Worm (Caenorhabditis elegans) whole organism, L4 larva: ENCODE data around the gene nhr-51.

ENCODE experiments used
- D1046.2 ChIP-seq: fragments of 200-800 bp; sonication (Bioruptor generic); IDR thresholded peaks from 2 replicates; pipeline ENCODE4 v1.3.6; 2022; ENCODE audit warnings: missing genetic modification characterization, missing compliant biosample characterization
- F44E2.7 ChIP-seq: fragments of 200-800 bp; sonication (Bioruptor generic); IDR thresholded peaks from 2 replicates; pipeline ENCODE4 v2.1.2; 2022; ENCODE audit warnings: missing genetic modification characterization, missing compliant biosample characterization
- F49E8.2 ChIP-seq: sonication (generic microtip); optimal IDR thresholded peaks from 2 replicates; lab custom pipeline; 2016; ENCODE audit warnings: missing compliant biosample characterization, mild to moderate bottlenecking, missing genetic modification characterization, borderline replicate concordance
- Y105C5A.15 ChIP-seq: fragments of 200-800 bp; sonication (Bioruptor generic); IDR thresholded peaks from 2 replicates; pipeline ENCODE4 v1.3.6; 2022; ENCODE audit warnings: missing genetic modification characterization, missing compliant biosample characterization
- Y5F2A.4 ChIP-seq: fragments of 200-800 bp; sonication (Bioruptor generic); optimal IDR thresholded peaks from 2 replicates; lab custom pipeline; 2018; ENCODE audit warnings: mild to moderate bottlenecking, missing genetic modification characterization, missing compliant biosample characterization
- Y75B8A.6 ChIP-seq: fragments of 200-800 bp; sonication (Bioruptor generic); IDR thresholded peaks from 2 replicates; pipeline ENCODE4 v1.3.6; 2022; ENCODE audit warnings: missing genetic modification reagents, missing genetic modification characterization, missing compliant biosample characterization
- aha-1 ChIP-seq: fragments of 150-350 bp; peaks from one replicate; lab custom pipeline; 2014; ENCODE audit warnings: missing biosample characterization, missing genetic modification characterization
- aly-2 ChIP-seq: sonication (generic microtip); optimal IDR thresholded peaks from 2 replicates; lab custom pipeline; 2018; ENCODE audit warnings: missing biosample characterization, missing genetic modification characterization
- ceh-32 ChIP-seq: sonication (generic microtip); optimal IDR thresholded peaks from 2 replicates; lab custom pipeline; 2016; ENCODE audit warnings: mild to moderate bottlenecking, missing genetic modification characterization, missing compliant biosample characterization; ENCODE audit not compliant: poor library complexity
- ceh-44 ChIP-seq: fragments of 200-800 bp; sonication (Bioruptor generic); IDR thresholded peaks from 2 replicates; pipeline ENCODE4 v1.3.6; 2022; ENCODE audit warnings: missing genetic modification reagents, missing genetic modification characterization, missing compliant biosample characterization
- ces-1 ChIP-seq: fragments of 150-350 bp; sonication (generic microtip); optimal IDR thresholded peaks from 4 replicates; lab custom pipeline; 2014; ENCODE audit warnings: missing biosample characterization, missing genetic modification reagents, missing genetic modification characterization
- cey-2 ChIP-seq: sonication (generic microtip); optimal IDR thresholded peaks from 3 replicates; lab custom pipeline; 2017; ENCODE audit warnings: missing genetic modification characterization, mild to moderate bottlenecking, missing compliant biosample characterization, antibody characterized with exemption, borderline replicate concordance; ENCODE audit not compliant: insufficient read depth
- daf-19 ChIP-seq: fragments of 200-800 bp; sonication (Bioruptor generic); conservative IDR thresholded peaks from 2 replicates; pipeline ENCODE4 v1.3.6; 2022; ENCODE audit warnings: missing genetic modification characterization, missing compliant biosample characterization
- dmd-6 ChIP-seq: fragments of 200-800 bp; sonication (Bioruptor generic); IDR thresholded peaks from 2 replicates; pipeline ENCODE4 v1.3.6; 2022; ENCODE audit warnings: missing genetic modification reagents, missing genetic modification characterization, missing compliant biosample characterization
- egl-27 ChIP-seq: sonication (generic microtip); optimal IDR thresholded peaks from 3 replicates; lab custom pipeline; 2017; ENCODE audit warnings: missing biosample characterization, missing genetic modification reagents, missing genetic modification characterization
- gei-8 ChIP-seq: fragments of 200-800 bp; sonication (Bioruptor generic); optimal IDR thresholded peaks from 2 replicates; lab custom pipeline; 2018; ENCODE audit warnings: mild to moderate bottlenecking, missing genetic modification characterization, missing compliant biosample characterization
- hmg-1.1 ChIP-seq: fragments of 200-800 bp; sonication (Bioruptor generic); IDR thresholded peaks from 2 replicates; pipeline ENCODE4 v1.3.6; 2022; ENCODE audit warnings: missing genetic modification reagents, missing genetic modification characterization, missing compliant biosample characterization
- jun-1 ChIP-seq: fragments of 150-350 bp; optimal IDR thresholded peaks from 2 replicates; lab custom pipeline; 2014; ENCODE audit warnings: missing biosample characterization, missing genetic modification reagents, missing genetic modification characterization
- lin-15B ChIP-seq: fragments of 150-350 bp; sonication (generic microtip); optimal IDR thresholded peaks from 3 replicates; lab custom pipeline; 2014; ENCODE audit warnings: missing biosample characterization, missing genetic modification characterization
- lin-38 ChIP-seq: fragments of 200-800 bp; sonication (Bioruptor generic); IDR thresholded peaks from 2 replicates; pipeline ENCODE4 v1.3.6; 2022; ENCODE audit warnings: missing genetic modification reagents, missing genetic modification characterization, missing compliant biosample characterization
- lsy-2 ChIP-seq, 2 experiments: fragments of 150-350 bp in 1 of 2; sonication (generic microtip) in 1 of 2; optimal IDR thresholded peaks; 2 replicates each; lab custom pipeline; 2014 to 2017; ENCODE audit warnings: missing biosample characterization in 2 of 2, missing genetic modification characterization in 2 of 2
- madf-5 ChIP-seq, 2 experiments: fragments of 200-800 bp; sonication (Bioruptor generic); IDR thresholded peaks; 2 replicates each; pipeline ENCODE4 v1.3.6; 2022; ENCODE audit warnings: missing compliant biosample characterization in 2 of 2, missing genetic modification characterization in 2 of 2
- mdt-29 ChIP-seq: fragments of 200-800 bp; sonication (Bioruptor generic); IDR thresholded peaks from 2 replicates; pipeline ENCODE4 v1.3.6; 2022; ENCODE audit warnings: missing genetic modification reagents, missing genetic modification characterization, missing compliant biosample characterization
- nhr-102 ChIP-seq: sonication (generic microtip); optimal IDR thresholded peaks from 2 replicates; lab custom pipeline; 2016; ENCODE audit warnings: mild to moderate bottlenecking, missing genetic modification characterization, moderate library complexity, missing compliant biosample characterization
- nhr-111 ChIP-seq: fragments of 200-800 bp; sonication (Bioruptor generic); optimal IDR thresholded peaks from 2 replicates; lab custom pipeline; 2018; ENCODE audit warnings: mild to moderate bottlenecking, missing genetic modification characterization, missing compliant biosample characterization
- nhr-237 ChIP-seq: sonication (generic microtip); optimal IDR thresholded peaks from 2 replicates; lab custom pipeline; 2017; ENCODE audit warnings: missing biosample characterization, missing genetic modification characterization
- nhr-28 ChIP-seq: fragments of 150-350 bp; optimal IDR thresholded peaks from 2 replicates; lab custom pipeline; 2014; ENCODE audit warnings: missing biosample characterization, missing genetic modification characterization
- nhr-42 ChIP-seq: fragments of 200-800 bp; sonication (Bioruptor generic); IDR thresholded peaks from 2 replicates; pipeline ENCODE4 v1.3.6; 2022; ENCODE audit warnings: missing genetic modification characterization, missing compliant biosample characterization
- nhr-48 ChIP-seq: sonication (generic microtip); optimal IDR thresholded peaks from 2 replicates; lab custom pipeline; 2016; ENCODE audit warnings: mild to moderate bottlenecking, missing genetic modification characterization, missing compliant biosample characterization
- pqm-1 ChIP-seq: sonication (generic microtip); optimal IDR thresholded peaks from 2 replicates; lab custom pipeline; 2017; ENCODE audit warnings: missing biosample characterization, missing genetic modification characterization
- set-16 ChIP-seq: fragments of 200-800 bp; sonication (Bioruptor generic); IDR thresholded peaks from 2 replicates; pipeline ENCODE4 v1.3.6; 2022; ENCODE audit warnings: missing genetic modification reagents, missing genetic modification characterization, missing compliant biosample characterization
- skn-1 ChIP-seq: fragments of 150-350 bp; optimal IDR thresholded peaks from 2 replicates; lab custom pipeline; 2014; ENCODE audit warnings: missing biosample characterization, missing genetic modification characterization
- snpc-1.2 ChIP-seq: fragments of 200-800 bp; sonication (Bioruptor generic); IDR thresholded peaks from 2 replicates; pipeline ENCODE4 v1.3.6; 2022; ENCODE audit warnings: missing genetic modification reagents, missing genetic modification characterization, missing compliant biosample characterization
- snpc-4 ChIP-seq: fragments of 150-350 bp; optimal IDR thresholded peaks from 2 replicates; lab custom pipeline; 2014; ENCODE audit warnings: missing biosample characterization, missing genetic modification characterization
- spr-1 ChIP-seq: sonication (generic microtip); optimal IDR thresholded peaks from 2 replicates; lab custom pipeline; 2016; ENCODE audit warnings: mild to moderate bottlenecking, missing genetic modification characterization, missing compliant biosample characterization
- spr-3 ChIP-seq: fragments of 200-800 bp; sonication (Bioruptor generic); optimal IDR thresholded peaks from 2 replicates; lab custom pipeline; 2018; ENCODE audit warnings: mild to moderate bottlenecking, missing genetic modification characterization, missing compliant biosample characterization
- unc-39 ChIP-seq: sonication (generic microtip); optimal IDR thresholded peaks from 2 replicates; lab custom pipeline; 2017; ENCODE audit warnings: missing biosample characterization, missing genetic modification characterization
- unc-62 ChIP-seq, 3 experiments: fragments of 150-350 bp in 1 of 3; sonication (generic microtip); optimal IDR thresholded peaks in 2 of 3; peaks in 1 of 3; 1 replicate in 1 of 3; 2 replicates in 2 of 3; lab custom pipeline; 2014 to 2017; ENCODE audit warnings: missing biosample characterization in 3 of 3, missing genetic modification characterization in 3 of 3, missing genetic modification reagents in 3 of 3, missing genotype in 1 of 3
- vab-7 ChIP-seq: fragments of 200-800 bp; sonication (Bioruptor generic); IDR thresholded peaks from 2 replicates; pipeline ENCODE4 v1.3.6; 2022; ENCODE audit warnings: missing genetic modification reagents, missing genetic modification characterization, missing compliant biosample characterization
- ztf-11 ChIP-seq: fragments of 150-350 bp; optimal IDR thresholded peaks from 2 replicates; lab custom pipeline; 2014; ENCODE audit warnings: missing biosample characterization, missing genetic modification characterization

nhr-51 gene

ce11 chrV:15693682-15694081 lies 19.9 kb downstream of the nhr-51 start, which contains the start of gene nhr-198:
Gene nhr-198, plus strand, starts transcription at chrV:15693994.
- TF ChIP-seq cey-2 (no peak), Y105C5A.15 (GFP tag; lab: Robert Waterston, UW) (no peak), unc-62 (GFP tag; optimal IDR thresholded peaks at IDR 0.05 in 1 of 2; lab: Kevin White, UChicago) (no peak), unc-62 (tag; optimal IDR thresholded peaks at IDR 0.05; lab: Kevin White, UChicago) (no peak)

- TF ChIP-seq nhr-42 (GFP tag; lab: Robert Waterston, UW) = no peak
- TF ChIP-seq nhr-237 = no peak
- no peak for TF ChIP-seq lin-38 (GFP tag; lab: Robert Waterston, UW)
- no peak for TF ChIP-seq spr-3 (GFP tag; lab: Kevin White, UChicago)
- TF ChIP-seq nhr-48 (tag; lab: Kevin White, UChicago) = no peak
- no peak for TF ChIP-seq Y5F2A.4 (GFP tag; lab: Kevin White, UChicago)
- TF ChIP-seq nhr-111 = no peak
- TF ChIP-seq madf-5 (GFP tag; IDR thresholded peaks at IDR 0.05; lab: Robert Waterston, UW) = no peak
- no peak for TF ChIP-seq spr-1
- TF ChIP-seq ceh-44 = no peak
- no peak for TF ChIP-seq aha-1 (tag; lab: Kevin White, UChicago)
Observed at ce11 chrV:15698099-15698498, 24.3 kb downstream of the nhr-51 start, which contains the start of gene srx-29. Gene srx-29, minus strand, starts transcription at chrV:15698199.

DNA sequence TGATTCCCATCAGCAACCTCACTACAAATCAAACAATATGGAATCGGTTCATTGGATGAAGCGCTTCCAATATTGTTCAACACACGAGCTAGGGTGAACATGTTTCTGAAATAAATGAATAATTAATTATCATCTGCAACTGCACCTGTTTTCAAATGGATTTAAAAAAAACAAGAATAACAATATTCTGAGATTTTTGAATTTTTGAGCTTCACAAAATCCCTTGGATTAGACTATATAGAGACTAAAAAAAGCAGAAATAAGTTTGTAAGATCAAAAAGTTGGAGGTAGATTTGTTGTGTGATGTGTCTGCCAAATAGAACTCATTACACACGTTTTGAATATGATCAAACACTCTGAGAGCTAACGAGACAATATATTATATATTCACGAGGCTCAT lies 26.0 kb downstream of the nhr-51 start, which contains the start of gene nhr-199:
nhr-199 (minus strand) TSS at position 101 of the 400 bp plus-strand sequence.
- TF ChIP-seq nhr-102 (tag; lab: Kevin White, UChicago) (no peak), lsy-2 (tag; optimal IDR thresholded peaks at IDR 0.05; lab: Kevin White, UChicago) (no peak), mdt-29 (no peak), jun-1 (tag; lab: Kevin White, UChicago) (no peak), pqm-1 (tag; lab: Kevin White, UChicago) (no peak), gei-8 (GFP tag; lab: Kevin White, UChicago) (no peak), Y5F2A.4 (GFP tag; lab: Kevin White, UChicago) (no peak), egl-27 (tag; lab: Kevin White, UChicago) (no peak), lin-15B (tag; lab: Kevin White, UChicago) (no peak), Y75B8A.6 (no peak), skn-1 (tag; lab: Kevin White, UChicago) (no peak), ceh-32 (no peak), vab-7 (GFP tag; lab: Robert Waterston, UW) (no peak)

- TF ChIP-seq dmd-6 (no peak), F44E2.7 (no peak), D1046.2 (GFP tag; lab: Robert Waterston, UW) (no peak), daf-19 (GFP tag; lab: Robert Waterston, UW) (no peak), snpc-4 (tag; lab: Kevin White, UChicago) (no peak), unc-62 (GFP tag; optimal IDR thresholded peaks at IDR 0.05 in 1 of 2; lab: Kevin White, UChicago) (no peak), unc-62 (tag; optimal IDR thresholded peaks at IDR 0.05; lab: Kevin White, UChicago) (no peak), ztf-11 (tag; lab: Kevin White, UChicago) (no peak), ces-1 (GFP tag; lab: Kevin White, UChicago) (no peak), hmg-1.1 (no peak)
Observed at ce11 chrV:15702263-15702662, 28.5 kb downstream of the nhr-51 start, which contains the start of gene nhr-53. Gene nhr-53, minus strand, starts transcription at chrV:15702363.

DNA sequence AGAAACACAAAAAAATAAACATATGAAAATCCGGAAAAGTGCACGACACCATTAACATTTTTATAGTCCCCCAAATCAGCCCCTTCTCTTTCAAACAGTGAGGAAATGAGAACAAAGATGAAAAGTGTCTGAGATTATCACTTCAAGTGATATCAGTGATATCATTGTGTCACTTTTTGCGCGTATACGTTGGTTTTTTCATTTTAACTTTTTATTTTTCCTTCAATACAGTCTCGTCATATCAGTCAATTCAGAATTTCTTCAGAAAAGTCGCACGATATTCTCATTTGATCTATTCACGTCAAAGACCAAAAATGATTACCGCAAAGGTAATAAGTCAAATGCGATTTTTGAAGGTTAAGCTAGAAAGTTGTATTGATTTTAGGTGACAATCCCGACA lies 30.9 kb downstream of the nhr-51 start, which contains the start of gene twk-34:
twk-34 (plus strand) TSS at position 216 of the 400 bp plus-strand sequence.
- peak; percentile 21; the same call in 1 of the 2 replicates for TF ChIP-seq dmd-6
- no peak for TF ChIP-seq F49E8.2 (tag; lab: Kevin White, UChicago)
- no peak for TF ChIP-seq unc-62 (GFP tag; optimal IDR thresholded peaks at IDR 0.05 in 1 of 2; lab: Kevin White, UChicago)
- no peak for TF ChIP-seq unc-62 (tag; optimal IDR thresholded peaks at IDR 0.05; lab: Kevin White, UChicago)
- peak; percentile 7 for TF ChIP-seq nhr-28 (tag; lab: Kevin White, UChicago)
- no peak for TF ChIP-seq Y75B8A.6
- no peak for TF ChIP-seq snpc-4 (tag; lab: Kevin White, UChicago)
- no peak for TF ChIP-seq aly-2 (tag; lab: Kevin White, UChicago)
- no peak for TF ChIP-seq unc-39 (tag; lab: Kevin White, UChicago)
- no peak for TF ChIP-seq set-16 (GFP tag; lab: Robert Waterston, UW)
- TF ChIP-seq snpc-1.2 (GFP tag; lab: Robert Waterston, UW) = no peak
- TF ChIP-seq, all 104 proteins: peak for 2
